Fruit fly (Drosophila melanogaster) whole organism, embryonic: ENCODE results near the gene ath.

Experiments used
- Blimp-1 ChIP-seq: fragments of 200-800 bp; sonication (Bioruptor generic); optimal IDR thresholded peaks from 3 replicates; lab custom pipeline; 2018; ENCODE audit warnings: missing biosample characterization, missing genetic modification characterization, mild to moderate bottlenecking, moderate library complexity, missing genetic modification reagents
- CG1024 ChIP-seq: fragments of 200-800 bp; sonication (Bioruptor generic); IDR thresholded peaks from 2 replicates; pipeline ENCODE4 v1.3.6; 2022; ENCODE audit warnings: missing biosample characterization, missing genetic modification characterization
- CG11560 ChIP-seq: fragments of 200-800 bp; sonication (Bioruptor generic); IDR thresholded peaks from 3 replicates; pipeline ENCODE4 v1.3.6; 2022; ENCODE audit warnings: missing biosample characterization, missing genetic modification characterization
- CG11696 ChIP-seq: fragments of 200-800 bp; sonication (Bioruptor generic); IDR thresholded peaks from 2 replicates; pipeline ENCODE4 v1.3.6; 2022; ENCODE audit warnings: missing biosample characterization, missing genetic modification characterization
- CG12155 ChIP-seq: fragments of 200-800 bp; sonication (Bioruptor generic); optimal IDR thresholded peaks from 3 replicates; lab custom pipeline; 2016; ENCODE audit warnings: missing biosample characterization, missing genetic modification characterization
- CG12299 ChIP-seq: fragments of 200-800 bp; sonication (Bioruptor generic); optimal IDR thresholded peaks from 2 replicates; lab custom pipeline; 2018; ENCODE audit warnings: missing biosample characterization, mild to moderate bottlenecking, missing genetic modification characterization
- CG14050 ChIP-seq: fragments of 200-800 bp; sonication (Bioruptor generic); IDR thresholded peaks from 3 replicates; pipeline ENCODE4 v1.3.6; 2022; ENCODE audit warnings: missing biosample characterization, missing genetic modification characterization
- CG14441 ChIP-seq: fragments of 200-800 bp; sonication (Bioruptor generic); IDR thresholded peaks from 2 replicates; pipeline ENCODE4 v1.3.6; 2022; ENCODE audit warnings: missing biosample characterization, missing genetic modification characterization
- CG15601 ChIP-seq: fragments of 200-800 bp; sonication (Bioruptor generic); optimal IDR thresholded peaks from 3 replicates; lab custom pipeline; 2019; ENCODE audit warnings: missing biosample characterization, mild to moderate bottlenecking, missing genetic modification characterization, moderate library complexity
- CG1647 ChIP-seq: fragments of 200-800 bp; sonication (Bioruptor generic); optimal IDR thresholded peaks from 3 replicates; lab custom pipeline; 2016; ENCODE audit warnings: missing biosample characterization, missing genetic modification characterization
- CG17359 ChIP-seq: fragments of 200-800 bp; sonication (Bioruptor generic); optimal IDR thresholded peaks from 3 replicates; lab custom pipeline; 2018; ENCODE audit warnings: missing biosample characterization, mild to moderate bottlenecking, missing genetic modification characterization, moderate library complexity
- CG2120 ChIP-seq: fragments of 200-800 bp; sonication (Bioruptor generic); optimal IDR thresholded peaks from 3 replicates; lab custom pipeline; 2016; ENCODE audit warnings: missing biosample characterization, missing genetic modification characterization
- CG2678 ChIP-seq: fragments of 200-800 bp; sonication (Bioruptor generic); optimal IDR thresholded peaks from 3 replicates; lab custom pipeline; 2019; ENCODE audit warnings: missing biosample characterization, mild to moderate bottlenecking, missing genetic modification characterization, moderate library complexity
- CG2875 ChIP-seq: fragments of 200-800 bp; sonication (Bioruptor generic); optimal IDR thresholded peaks from 2 replicates; lab custom pipeline; 2017; ENCODE audit warnings: missing biosample characterization, mild to moderate bottlenecking, missing genetic modification characterization, missing genetic modification reagents
- CG33213 ChIP-seq: fragments of 200-800 bp; sonication (Bioruptor generic); optimal IDR thresholded peaks from 3 replicates; lab custom pipeline; 2016; ENCODE audit warnings: missing biosample characterization, missing genetic modification characterization
- CG34224 ChIP-seq: fragments of 200-800 bp; sonication (Bioruptor generic); IDR thresholded peaks from 3 replicates; pipeline ENCODE4 v1.3.6; 2022; ENCODE audit warnings: missing biosample characterization, missing genetic modification characterization; ENCODE audit not compliant: partially characterized antibody
- CG4854 ChIP-seq: fragments of 200-800 bp; sonication (Bioruptor generic); optimal IDR thresholded peaks from 2 replicates; lab custom pipeline; 2016; ENCODE audit warnings: missing biosample characterization, missing genetic modification characterization, inconsistent platforms
- CHES-1-like ChIP-seq: fragments of 200-800 bp; sonication (Bioruptor generic); optimal IDR thresholded peaks from 2 replicates; lab custom pipeline; 2016; ENCODE audit warnings: missing biosample characterization, missing genetic modification characterization
- Camta ChIP-seq: fragments of 200-800 bp; sonication (Bioruptor generic); optimal IDR thresholded peaks from 2 replicates; lab custom pipeline; 2016; ENCODE audit warnings: missing biosample characterization, missing genetic modification characterization
- CoRest ChIP-seq: fragments of 200-800 bp; sonication (Bioruptor generic); optimal IDR thresholded peaks from 3 replicates; lab custom pipeline; 2018; ENCODE audit warnings: missing biosample characterization, mild to moderate bottlenecking, missing genetic modification characterization, moderate library complexity
- Dll ChIP-seq: fragments of 200-800 bp; sonication (Bioruptor generic); IDR thresholded peaks from 4 replicates; pipeline ENCODE4 v1.3.6; 2022; ENCODE audit warnings: missing biosample characterization, missing genetic modification characterization; ENCODE audit not compliant: partially characterized antibody
- Doc2 ChIP-seq: fragments of 200-800 bp; sonication (Bioruptor generic); IDR thresholded peaks from 2 replicates; pipeline ENCODE4 v1.3.6; 2022; ENCODE audit warnings: missing biosample characterization, missing genetic modification characterization
- Dref ChIP-seq: fragments of 200-800 bp; sonication (Bioruptor generic); IDR thresholded peaks from 2 replicates; pipeline ENCODE4 v1.3.6; 2022; ENCODE audit warnings: missing biosample characterization, missing genetic modification characterization
- ERR ChIP-seq: fragments of 200-800 bp; sonication (Bioruptor generic); optimal IDR thresholded peaks from 2 replicates; lab custom pipeline; 2016; ENCODE audit warnings: missing biosample characterization, missing genetic modification characterization
- HLH4C ChIP-seq: fragments of 200-800 bp; sonication (Bioruptor generic); IDR thresholded peaks from 3 replicates; pipeline ENCODE4 v1.3.6; 2022; ENCODE audit warnings: missing biosample characterization, missing genetic modification characterization; ENCODE audit not compliant: partially characterized antibody
- Hr39 ChIP-seq: fragments of >200 bp; optimal IDR thresholded peaks from 2 replicates; lab custom pipeline; 2017
- Mad ChIP-seq: fragments of 200-800 bp; sonication (Bioruptor generic); optimal IDR thresholded peaks from 2 replicates; lab custom pipeline; 2016; ENCODE audit warnings: missing biosample characterization, missing genetic modification characterization
- Nf-YA ChIP-seq: fragments of 200-800 bp; sonication (Bioruptor generic); IDR thresholded peaks from 2 replicates; pipeline ENCODE4 v1.3.6; 2022; ENCODE audit warnings: missing biosample characterization, missing genetic modification characterization
- Nf-YC ChIP-seq: fragments of 200-800 bp; optimal IDR thresholded peaks from 3 replicates; lab custom pipeline; 2019; ENCODE audit warnings: missing biosample characterization, mild to moderate bottlenecking, missing genetic modification characterization, moderate library complexity
- Scr ChIP-seq: fragments of 200-800 bp; sonication (Bioruptor generic); IDR thresholded peaks from 2 replicates; pipeline ENCODE4 v1.3.6; 2022; ENCODE audit warnings: missing biosample characterization, missing genetic modification characterization; ENCODE audit not compliant: partially characterized antibody
- Ssrp ChIP-seq: fragments of 200-800 bp; sonication (Bioruptor generic); optimal IDR thresholded peaks from 2 replicates; lab custom pipeline; 2018; ENCODE audit warnings: missing biosample characterization, mild to moderate bottlenecking, missing genetic modification characterization, moderate library complexity
- ab ChIP-seq: fragments of 200-800 bp; sonication (Bioruptor generic); optimal IDR thresholded peaks from 2 replicates; lab custom pipeline; 2016; ENCODE audit warnings: missing biosample characterization, missing genetic modification characterization
- ash1 ChIP-seq: fragments of 200-800 bp; sonication (Bioruptor generic); optimal IDR thresholded peaks from 2 replicates; lab custom pipeline; 2018; ENCODE audit warnings: missing biosample characterization, mild to moderate bottlenecking, missing genetic modification characterization
- bbx ChIP-seq: fragments of 200-800 bp; sonication (Bioruptor generic); IDR thresholded peaks from 2 replicates; pipeline ENCODE4 v1.3.6; 2022; ENCODE audit warnings: missing biosample characterization, missing genetic modification characterization; ENCODE audit not compliant: partially characterized antibody
- cato ChIP-seq: fragments of 200-800 bp; sonication (Bioruptor generic); optimal IDR thresholded peaks from 2 replicates; lab custom pipeline; 2016; ENCODE audit warnings: missing biosample characterization, missing genetic modification characterization, borderline replicate concordance
- ci ChIP-seq: fragments of 200-800 bp; sonication (Bioruptor generic); IDR thresholded peaks from 3 replicates; pipeline ENCODE4 v1.3.6; 2022; ENCODE audit warnings: missing biosample characterization, missing genetic modification characterization
- ewg ChIP-seq: fragments of 200-800 bp; sonication (Bioruptor generic); optimal IDR thresholded peaks from 3 replicates; lab custom pipeline; 2017; ENCODE audit warnings: mild to moderate bottlenecking, missing biosample characterization, missing genetic modification reagents, missing genetic modification characterization
- hkb ChIP-seq, 2 experiments: fragments of 200-800 bp in 1 of 2; fragments of >200 bp in 1 of 2; sonication (Bioruptor generic) in 1 of 2; IDR thresholded peaks in 1 of 2; optimal IDR thresholded peaks in 1 of 2; 2 replicates each; pipeline versions ENCODE4 v1.3.6 to Lab custom; 2017 to 2022; ENCODE audit warnings: missing biosample characterization in 1 of 2, missing genetic modification characterization in 1 of 2
- ind ChIP-seq: fragments of 200-800 bp; sonication (Bioruptor generic); optimal IDR thresholded peaks from 3 replicates; lab custom pipeline; 2016; ENCODE audit warnings: missing biosample characterization, missing genetic modification characterization
- onecut ChIP-seq: fragments of 200-800 bp; sonication (Bioruptor generic); IDR thresholded peaks from 2 replicates; pipeline ENCODE4 v1.3.6; 2022; ENCODE audit warnings: missing biosample characterization, missing genetic modification characterization
- otp ChIP-seq: fragments of 200-800 bp; sonication (Bioruptor generic); IDR thresholded peaks from 3 replicates; pipeline ENCODE4, ENCODE4 v1.3.6; 2022; ENCODE audit warnings: missing biosample characterization, missing genetic modification characterization
- pho ChIP-seq: fragments of 200-800 bp; sonication (Bioruptor generic); optimal IDR thresholded peaks from 2 replicates; lab custom pipeline; 2016; ENCODE audit warnings: missing biosample characterization, missing genetic modification characterization
- phol ChIP-seq: fragments of 200-800 bp; sonication (Bioruptor generic); optimal IDR thresholded peaks from 3 replicates; lab custom pipeline; 2018; ENCODE audit warnings: missing biosample characterization, mild to moderate bottlenecking, missing genetic modification characterization, moderate library complexity
- schlank ChIP-seq: fragments of 200-800 bp; sonication (Bioruptor generic); optimal IDR thresholded peaks from 2 replicates; lab custom pipeline; 2018; ENCODE audit warnings: missing biosample characterization, mild to moderate bottlenecking, missing genetic modification characterization
- sens ChIP-seq: fragments of 200-800 bp; sonication (Bioruptor generic); peaks from one replicate; lab custom pipeline; 2016; ENCODE audit warnings: missing biosample characterization, missing genetic modification characterization
- slbo ChIP-seq: fragments of 200-800 bp; sonication (Bioruptor generic); IDR thresholded peaks from 2 replicates; pipeline ENCODE4 v1.3.6; 2022; ENCODE audit warnings: missing biosample characterization, missing genetic modification characterization
- slou ChIP-seq: fragments of 200-800 bp; sonication (Bioruptor generic); optimal IDR thresholded peaks from 3 replicates; lab custom pipeline; 2016; ENCODE audit warnings: missing biosample characterization, missing genetic modification characterization
- stwl ChIP-seq: fragments of 200-800 bp; sonication (Bioruptor generic); optimal IDR thresholded peaks from 3 replicates; lab custom pipeline; 2018; ENCODE audit warnings: missing biosample characterization, mild to moderate bottlenecking, missing genetic modification characterization, moderate library complexity
- vfl ChIP-seq: fragments of 200-800 bp; sonication (Bioruptor generic); optimal IDR thresholded peaks from 2 replicates; lab custom pipeline; 2016; ENCODE audit warnings: missing biosample characterization, missing genetic modification characterization
- yki ChIP-seq: fragments of >200 bp; optimal IDR thresholded peaks from 3 replicates; lab custom pipeline; 2018
- zen ChIP-seq: fragments of 200-800 bp; sonication (Bioruptor generic); optimal IDR thresholded peaks from 3 replicates; lab custom pipeline; 2018; ENCODE audit warnings: missing biosample characterization, mild to moderate bottlenecking, missing genetic modification characterization, moderate library complexity

The ath gene

DNA sequence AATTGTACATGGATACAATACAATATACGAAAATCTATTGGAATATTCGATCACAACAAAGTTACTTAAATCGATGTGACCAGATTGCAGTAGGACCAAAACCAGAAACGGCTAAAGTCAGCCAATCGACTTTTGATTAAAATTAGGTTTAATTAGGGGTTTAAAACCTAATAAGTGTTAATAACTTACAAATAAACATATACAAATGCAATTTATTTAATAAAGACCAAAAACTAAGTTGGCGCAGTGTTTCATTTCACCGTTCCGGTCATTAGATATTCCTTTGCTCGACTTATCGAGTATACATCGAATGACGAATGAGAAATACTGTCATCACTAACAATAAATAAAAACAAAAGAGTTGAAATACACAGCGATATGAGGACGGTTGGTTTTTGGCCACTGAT lies 39.5 kb downstream of the ath start, which contains the start of the genes bsk and CG31717 (continued):
- no peak for TF ChIP-seq schlank (tag; lab: Kevin White, UChicago)
- no peak for TF ChIP-seq cato (GFP tag; lab: Kevin White, UChicago)
- TF ChIP-seq ERR (GFP tag; lab: Kevin White, UChicago) = no peak
- no peak for TF ChIP-seq Blimp-1 (GFP tag; lab: Kevin White, UChicago)
- TF ChIP-seq CG4854 (GFP tag; lab: Kevin White, UChicago) = no peak
- TF ChIP-seq CG14050 = no peak
- peak; percentile 67 for TF ChIP-seq Scr (GFP tag; lab: Robert Waterston, UW)
- no peak for TF ChIP-seq ci (GFP tag; lab: Robert Waterston, UW)
- TF ChIP-seq CG1024 = 0 out of 2 replicates have a peak, but pooled peaks have one; percentile 11
- no peak for TF ChIP-seq ab (GFP tag; lab: Kevin White, UChicago)
- no peak for TF ChIP-seq Nf-YC (tag; lab: Kevin White, UChicago)
- TF ChIP-seq Doc2 = no peak
- no peak for TF ChIP-seq Camta (GFP tag; lab: Kevin White, UChicago)
- TF ChIP-seq vfl (GFP tag; lab: Kevin White, UChicago) = no peak
- TF ChIP-seq CG12155 (GFP tag; lab: Kevin White, UChicago) = no peak
- no peak for TF ChIP-seq ash1
- TF ChIP-seq slbo (GFP tag; lab: Robert Waterston, UW) = no peak
- TF ChIP-seq CHES-1-like (GFP tag; lab: Kevin White, UChicago) = no peak
- TF ChIP-seq pho (GFP tag; lab: Kevin White, UChicago) = no peak
- TF ChIP-seq Dref (GFP tag; lab: Robert Waterston, UW) = peak; percentile 71
- TF ChIP-seq CG2120 = no peak
- no peak for TF ChIP-seq CG15601 (tag; lab: Kevin White, UChicago)
- peak; percentile 75 for TF ChIP-seq stwl (tag; lab: Kevin White, UChicago)
- no peak for TF ChIP-seq CG14441 (GFP tag; lab: Robert Waterston, UW)
- no peak for TF ChIP-seq ewg (GFP tag; lab: Kevin White, UChicago)
- TF ChIP-seq CG33213 = no peak
- TF ChIP-seq slou = no peak
- no peak for TF ChIP-seq hkb (optimal IDR thresholded peaks at IDR 0.05; lab: Kevin White, UChicago)
- no peak for TF ChIP-seq hkb (GFP tag; IDR thresholded peaks at IDR 0.05; lab: Robert Waterston, UW)
- TF ChIP-seq CG2875 (GFP tag; lab: Kevin White, UChicago) = no peak
- no peak for TF ChIP-seq CoRest
- peak; percentile 68; the same call in 2 of the 4 replicates for TF ChIP-seq Dll (GFP tag; lab: Robert Waterston, UW)
- no peak for TF ChIP-seq CG1647 (GFP tag; lab: Kevin White, UChicago)
- peak; percentile 99 for TF ChIP-seq CG11560 (tag; lab: Robert Waterston, UW)
- TF ChIP-seq onecut (GFP tag; lab: Robert Waterston, UW) = peak; percentile 31; the same call in 1 of the 2 replicates
- TF ChIP-seq Mad (GFP tag; lab: Kevin White, UChicago) = no peak
- no peak for TF ChIP-seq CG34224
- no peak for TF ChIP-seq CG12299 (tag; lab: Kevin White, UChicago)
- no peak for TF ChIP-seq Hr39 (lab: Kevin White, UChicago)
- TF ChIP-seq otp = no peak
- TF ChIP-seq CG2678 (tag; lab: Kevin White, UChicago) = no peak
- no peak for TF ChIP-seq CG11696 (GFP tag; lab: Robert Waterston, UW)
- TF ChIP-seq HLH4C (GFP tag; lab: Robert Waterston, UW) = peak; percentile 49; the same call in 1 of the 3 replicates
- TF ChIP-seq bbx (GFP tag; lab: Robert Waterston, UW) = no peak; the same call in 1 of the 2 replicates
- TF ChIP-seq Ssrp (tag; lab: Kevin White, UChicago) = no peak
- TF ChIP-seq phol (tag; lab: Kevin White, UChicago) = peak; percentile 46
- peak; percentile 67 for TF ChIP-seq zen (tag; lab: Kevin White, UChicago)
- TF ChIP-seq sens (GFP tag; lab: Kevin White, UChicago) = peak; percentile 68
- TF ChIP-seq ind (GFP tag; lab: Kevin White, UChicago) = no peak
- TF ChIP-seq Nf-YA (GFP tag; lab: Robert Waterston, UW) = no peak
- TF ChIP-seq CG17359 (tag; lab: Kevin White, UChicago) = no peak
- TF ChIP-seq yki (lab: Kevin White, UChicago) = no peak
